Worm (Caenorhabditis elegans) whole organism, early embryonic: Measurements from ENCODE around the gene F53F4.11.

Experiments used
- B0310.2 ChIP-seq: sonication (generic microtip); optimal IDR thresholded peaks from 2 replicates; lab custom pipeline; 2016; ENCODE audit warnings: mild to moderate bottlenecking, missing genetic modification characterization, missing compliant biosample characterization
- F13C5.2 ChIP-seq: sonication (generic microtip); optimal IDR thresholded peaks from 2 replicates; lab custom pipeline; 2017; ENCODE audit warnings: mild to moderate bottlenecking, missing genetic modification characterization, inconsistent platforms, missing compliant biosample characterization
- aly-1 ChIP-seq: sonication (generic microtip); optimal IDR thresholded peaks from 2 replicates; lab custom pipeline; 2016; ENCODE audit warnings: missing genetic modification characterization, missing compliant biosample characterization
- ama-1 ChIP-seq: fragments of 150-350 bp; optimal IDR thresholded peaks from 2 replicates; lab custom pipeline; 2014
- ceh-13 ChIP-seq: fragments of 200-800 bp; sonication (Bioruptor generic); optimal IDR thresholded peaks from 2 replicates; lab custom pipeline; 2018; ENCODE audit warnings: mild to moderate bottlenecking, missing genetic modification characterization, missing compliant biosample characterization
- ceh-36 ChIP-seq: sonication (generic microtip); optimal IDR thresholded peaks from 2 replicates; lab custom pipeline; 2016; ENCODE audit warnings: missing genetic modification characterization, inconsistent platforms, missing compliant biosample characterization
- ets-7 ChIP-seq: sonication (generic microtip); optimal IDR thresholded peaks from 2 replicates; lab custom pipeline; 2016; ENCODE audit warnings: missing genotype, missing genetic modification characterization, missing compliant biosample characterization
- flt-1 ChIP-seq: fragments of 200-800 bp; sonication (Bioruptor generic); IDR thresholded peaks from 2 replicates; pipeline ENCODE4 v1.3.6; 2022; ENCODE audit warnings: missing genetic modification characterization, missing compliant biosample characterization
- hmbx-1 ChIP-seq: sonication (generic microtip); optimal IDR thresholded peaks from 2 replicates; lab custom pipeline; 2016; ENCODE audit warnings: mild to moderate bottlenecking, missing genetic modification characterization, missing compliant biosample characterization
- hmg-4 ChIP-seq: fragments of 200-800 bp; sonication (Bioruptor generic); optimal IDR thresholded peaks from 2 replicates; lab custom pipeline; 2018; ENCODE audit warnings: mild to moderate bottlenecking, missing genetic modification characterization, missing compliant biosample characterization
- hnd-1 ChIP-seq: sonication (generic microtip); optimal IDR thresholded peaks from 2 replicates; lab custom pipeline; 2016; ENCODE audit warnings: missing genetic modification characterization, missing compliant biosample characterization
- pes-1 ChIP-seq: fragments of 200-800 bp; sonication (Bioruptor generic); IDR thresholded peaks from 2 replicates; pipeline ENCODE4 v1.3.6; 2022; ENCODE audit warnings: missing genetic modification reagents, missing genetic modification characterization, missing compliant biosample characterization
- scrt-1 ChIP-seq: fragments of 200-800 bp; sonication (Bioruptor generic); IDR thresholded peaks from 2 replicates; pipeline ENCODE4 v1.3.6; 2022; ENCODE audit warnings: missing genetic modification characterization, missing compliant biosample characterization
- sea-1 ChIP-seq: fragments of 200-800 bp; sonication (Bioruptor generic); conservative IDR thresholded peaks from 2 replicates; pipeline ENCODE4 v1.3.6; 2022; ENCODE audit warnings: missing genetic modification characterization, missing compliant biosample characterization
- tbx-11 ChIP-seq: fragments of 200-800 bp; sonication (Bioruptor generic); IDR thresholded peaks from 2 replicates; pipeline ENCODE4 v1.3.6; 2022; ENCODE audit warnings: missing genetic modification characterization, missing compliant biosample characterization
- tbx-37 ChIP-seq: fragments of 200-800 bp; sonication (Bioruptor generic); conservative IDR thresholded peaks from 2 replicates; pipeline ENCODE4 v1.3.6; 2022; ENCODE audit warnings: missing genetic modification reagents, missing genetic modification characterization, missing compliant biosample characterization
- tra-4 ChIP-seq: sonication (generic microtip); optimal IDR thresholded peaks from 2 replicates; lab custom pipeline; 2017; ENCODE audit warnings: missing genetic modification characterization, missing compliant biosample characterization

F53F4.11 gene

DNA sequence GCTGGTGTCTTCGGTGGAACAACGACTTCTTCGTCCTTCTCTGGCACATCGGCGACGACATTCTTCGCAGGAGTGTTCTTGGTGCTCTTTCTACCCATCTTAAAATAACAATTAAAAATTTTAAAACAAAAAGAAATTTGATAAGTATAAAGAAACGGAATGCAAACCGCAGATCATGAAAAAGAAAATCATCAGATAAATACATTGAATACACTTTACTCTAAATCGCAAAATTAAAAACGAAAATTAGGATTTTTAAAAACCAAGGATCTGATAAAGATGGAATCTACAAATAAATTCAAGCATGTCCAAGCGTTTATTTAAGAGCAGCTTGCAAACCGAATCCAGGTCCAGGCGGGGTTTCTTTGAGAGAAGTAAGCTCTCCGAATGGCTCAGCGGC is at the start of gene F53F4.11:
F53F4.11 (minus strand) TSS at position 101 of the 400 bp plus-strand sequence.
- no peak for TF ChIP-seq hmbx-1
- no peak for TF ChIP-seq flt-1
- TF ChIP-seq ets-7 (tag; lab: Kevin White, UChicago), result no peak
- no peak for TF ChIP-seq B0310.2 (tag; lab: Kevin White, UChicago)
- no peak for TF ChIP-seq ceh-13 (GFP tag; lab: Kevin White, UChicago)
- TF ChIP-seq F13C5.2 (tag; lab: Kevin White, UChicago), result no peak
- no peak for TF ChIP-seq sea-1
- TF ChIP-seq aly-1 (tag; lab: Kevin White, UChicago), result no peak
- no peak for TF ChIP-seq pes-1
- no peak for TF ChIP-seq hmg-4
- TF ChIP-seq scrt-1 (GFP tag; lab: Robert Waterston, UW), result no peak

DNA sequence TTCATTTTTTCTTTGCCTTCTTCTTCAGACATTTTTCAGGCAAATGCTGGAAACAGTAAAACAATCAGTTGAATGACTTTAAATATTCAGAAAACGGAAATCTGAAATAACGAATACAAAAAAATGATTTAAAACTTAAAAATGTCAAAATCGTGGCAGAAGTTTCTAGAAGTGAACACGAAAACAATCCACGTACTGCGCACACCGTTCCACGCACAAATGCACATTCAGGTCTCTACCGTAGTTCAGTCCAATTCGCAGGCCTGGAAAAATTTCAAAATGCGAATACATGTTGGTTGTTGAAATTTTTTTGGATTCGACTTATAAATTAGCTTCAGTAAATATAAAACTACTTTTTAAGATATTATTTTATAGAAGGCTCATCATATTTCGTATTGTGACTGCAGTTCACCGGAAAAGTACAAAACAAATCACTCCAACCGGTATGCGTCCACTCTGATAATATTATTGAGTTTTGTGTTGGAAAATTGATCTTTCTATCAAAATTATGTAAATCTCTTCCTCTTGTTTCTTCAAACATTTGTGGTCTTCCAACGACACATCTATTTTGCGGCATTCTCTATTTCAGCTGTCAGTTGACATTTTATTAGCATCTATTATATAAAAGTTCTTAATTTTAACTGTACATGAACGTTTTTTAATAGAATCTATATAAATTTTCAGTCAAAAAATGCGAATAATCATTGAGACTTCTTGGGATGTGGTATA is 47.8 kb upstream of the F53F4.11 start, which contains the start of the genes mip-2 and F58G11.4:
mip-2 (minus strand) TSS at position 48 of the 729 bp plus-strand sequence.
F58G11.4 (plus strand) TSS at position 679 of the 729 bp plus-strand sequence.
- no peak for TF ChIP-seq tbx-37 (GFP tag; lab: Robert Waterston, UW)
- no peak for TF ChIP-seq tbx-11 (GFP tag; lab: Robert Waterston, UW)
- TF ChIP-seq hmbx-1, result no peak
- TF ChIP-seq ama-1, result no peak
- TF ChIP-seq ceh-36 (tag; lab: Kevin White, UChicago), result no peak
- no peak for TF ChIP-seq flt-1

- no peak for TF ChIP-seq tbx-37 (GFP tag; lab: Robert Waterston, UW)
- no peak for TF ChIP-seq tbx-11 (GFP tag; lab: Robert Waterston, UW)
- TF ChIP-seq sea-1, result no peak
Measured at ce11 chrV:13669170-13669569, 44.8 kb upstream of the F53F4.11 start.

ce11 chrV:13668337-13668736 is 44.0 kb upstream of the F53F4.11 start:
- TF ChIP-seq hmg-4, result no peak
- TF ChIP-seq pes-1, result 0 out of 2 replicates have a peak, but pooled peaks have one; percentile 18

DNA sequence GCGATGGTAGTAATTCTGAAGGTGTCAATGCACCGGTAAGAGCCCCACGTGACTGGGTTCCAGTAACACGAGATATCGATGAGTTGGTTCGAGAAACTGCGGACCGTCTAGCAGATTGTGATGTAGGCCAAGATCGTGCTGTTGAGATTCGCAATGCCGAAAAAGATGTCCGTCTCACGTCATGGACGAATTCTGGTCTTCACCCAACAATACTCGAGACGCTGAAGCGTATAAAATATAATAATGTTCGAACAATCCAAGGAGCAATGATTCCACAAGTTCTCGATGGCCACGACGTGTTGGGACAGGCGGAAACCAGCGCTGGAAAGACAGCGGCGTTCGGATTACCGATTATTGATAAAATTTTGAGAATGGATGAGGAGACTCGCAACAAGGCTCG is 42.1 kb upstream of the F53F4.11 start:
- TF ChIP-seq hmg-4, result no peak
- no peak for TF ChIP-seq tbx-37 (GFP tag; lab: Robert Waterston, UW)
- no peak for TF ChIP-seq hmbx-1
- TF ChIP-seq B0310.2 (tag; lab: Kevin White, UChicago), result no peak

DNA sequence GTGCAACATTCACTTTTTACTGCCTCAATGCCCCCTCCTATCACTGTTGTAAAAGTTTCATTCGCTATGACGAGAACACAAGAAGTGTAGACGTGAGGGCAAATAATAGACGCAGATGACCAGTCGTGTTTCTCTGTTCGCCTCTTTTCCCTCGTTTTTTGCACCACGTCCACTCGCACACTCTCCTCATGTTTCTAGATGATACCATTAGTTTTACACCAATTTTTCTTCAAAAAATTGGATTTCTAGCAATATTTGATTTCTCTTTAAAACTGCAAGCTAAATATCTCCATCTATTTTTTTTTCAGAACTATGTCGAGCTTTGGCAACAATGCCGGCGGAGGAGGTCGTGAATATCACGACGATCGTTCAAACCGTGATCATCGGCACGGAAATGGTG is 40.8 kb upstream of the F53F4.11 start, which contains the start of gene rde-12:
rde-12 (plus strand) TSS at position 301 of the 400 bp plus-strand sequence.
- TF ChIP-seq scrt-1 (GFP tag; lab: Robert Waterston, UW), result no peak
- TF ChIP-seq tra-4 (tag; lab: Kevin White, UChicago), result no peak
- no peak for TF ChIP-seq ceh-36 (tag; lab: Kevin White, UChicago)
- no peak for TF ChIP-seq hmbx-1
- no peak for TF ChIP-seq pes-1
- TF ChIP-seq tbx-37 (GFP tag; lab: Robert Waterston, UW), result no peak
- no peak for TF ChIP-seq hmg-4
- no peak for TF ChIP-seq hnd-1 (tag; lab: Kevin White, UChicago)
- TF ChIP-seq ets-7 (tag; lab: Kevin White, UChicago), result no peak
- TF ChIP-seq flt-1, result no peak
- TF ChIP-seq aly-1 (tag; lab: Kevin White, UChicago), result no peak
- no peak for TF ChIP-seq ama-1
- no peak for TF ChIP-seq tbx-11 (GFP tag; lab: Robert Waterston, UW)
- TF ChIP-seq F13C5.2 (tag; lab: Kevin White, UChicago), result no peak
- TF ChIP-seq ceh-13 (GFP tag; lab: Kevin White, UChicago), result no peak

DNA sequence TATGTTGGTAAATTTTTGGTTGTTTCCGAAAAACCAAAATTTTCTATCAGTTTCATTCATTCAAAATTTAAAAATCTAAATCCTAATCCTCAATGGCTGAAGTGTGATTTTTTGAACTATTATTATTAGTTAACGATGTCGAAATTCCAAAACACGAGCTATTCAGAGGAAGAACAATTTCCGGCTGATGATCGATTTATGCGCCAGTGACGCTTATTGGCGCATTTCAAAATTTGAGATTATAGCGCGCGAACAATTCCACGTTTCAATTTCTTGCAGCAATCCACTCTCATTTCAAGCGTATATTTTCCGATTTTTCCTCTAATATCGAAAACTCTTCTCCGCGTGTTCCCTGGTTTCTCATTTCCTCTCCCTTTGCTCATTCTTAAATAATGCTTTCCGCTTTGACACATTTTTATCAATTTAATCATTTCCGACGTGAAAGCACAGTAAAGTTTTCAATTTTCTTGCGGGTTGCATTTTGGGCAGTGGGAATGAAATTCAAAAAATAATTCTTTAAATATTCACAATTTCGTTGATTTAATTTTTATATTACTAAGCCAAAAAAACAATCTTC is 40.1 kb upstream of the F53F4.11 start:
- TF ChIP-seq B0310.2 (tag; lab: Kevin White, UChicago), result no peak
- no peak for TF ChIP-seq hnd-1 (tag; lab: Kevin White, UChicago)
- TF ChIP-seq ama-1, result no peak
- TF ChIP-seq F13C5.2 (tag; lab: Kevin White, UChicago), result no peak
- TF ChIP-seq ets-7 (tag; lab: Kevin White, UChicago), result no peak
- no peak for TF ChIP-seq hmg-4
- no peak for TF ChIP-seq aly-1 (tag; lab: Kevin White, UChicago)
- TF ChIP-seq tra-4 (tag; lab: Kevin White, UChicago), result no peak
- no peak for TF ChIP-seq tbx-37 (GFP tag; lab: Robert Waterston, UW)
- TF ChIP-seq ceh-36 (tag; lab: Kevin White, UChicago), result no peak
- no peak for TF ChIP-seq sea-1
- no peak for TF ChIP-seq ceh-13 (GFP tag; lab: Kevin White, UChicago)
- no peak for TF ChIP-seq hmbx-1
- TF ChIP-seq flt-1, result no peak
- TF ChIP-seq tbx-11 (GFP tag; lab: Robert Waterston, UW), result no peak
- TF ChIP-seq pes-1, result no peak
- no peak for TF ChIP-seq scrt-1 (GFP tag; lab: Robert Waterston, UW)

ce11 chrV:13660660-13661325 is 36.5 kb upstream of the F53F4.11 start, which contains the start of gene letm-1:
letm-1 (plus strand) TSS chrV:13661257.
- TF ChIP-seq B0310.2 (tag; lab: Kevin White, UChicago) (no peak), hmg-4 (no peak), sea-1 (no peak), hnd-1 (tag; lab: Kevin White, UChicago) (no peak), ets-7 (tag; lab: Kevin White, UChicago) (no peak), F13C5.2 (tag; lab: Kevin White, UChicago) (no peak)
